Fruit fly (Drosophila melanogaster): ENCODE results near the gene dgt2.
A peak's percentile ranks its signal among the peaks of the same experiment; 100 is the strongest.

dgt2 gene

dm6 chr2L:11973145-11973738 lies 16.5 kb upstream of the dgt2 start:
- TF ChIP-seq CG1620 (GFP tag; optimal IDR thresholded peaks at IDR 0.05) (no peak), CG33017 (tag; optimal IDR thresholded peaks at IDR 0.05) (no peak), CG7045 (GFP tag; optimal IDR thresholded peaks at IDR 0.05) (no peak), tj (GFP tag; optimal IDR thresholded peaks at IDR 0.05) (no peak), Crg-1 (GFP tag; optimal IDR thresholded peaks at IDR 0.05) (no peak)

dm6 chr2L:11976955-11977354 lies 12.8 kb upstream of the dgt2 start:
- no peak for TF ChIP-seq Crg-1 (GFP tag; optimal IDR thresholded peaks at IDR 0.05)
- no peak for TF ChIP-seq CG7101 (tag; optimal IDR thresholded peaks at IDR 0.05)
- no peak for TF ChIP-seq CG1620 (GFP tag; optimal IDR thresholded peaks at IDR 0.05)
- no peak for TF ChIP-seq cnc (optimal IDR thresholded peaks at IDR 0.05)
- TF ChIP-seq bab1 (GFP tag; optimal IDR thresholded peaks at IDR 0.05): no peak
- no peak for TF ChIP-seq CG14711 (tag; optimal IDR thresholded peaks at IDR 0.05)
- TF ChIP-seq Clk (GFP tag; optimal IDR thresholded peaks at IDR 0.05): no peak
- TF ChIP-seq CG12768 (GFP tag; optimal IDR thresholded peaks at IDR 0.05): no peak

- TF ChIP-seq kay (GFP tag; ENCODE audit: borderline replicate concordance): no peak
- no peak for TF ChIP-seq CG5204 (GFP tag; optimal IDR thresholded peaks at IDR 0.05)
- TF ChIP-seq toe (GFP tag; optimal IDR thresholded peaks at IDR 0.05): no peak
These were observed 12.0 kb upstream of the dgt2 start for dm6 chr2L:11977721-11978120.

- TF ChIP-seq tj (GFP tag; optimal IDR thresholded peaks at IDR 0.05): no peak
- no peak for TF ChIP-seq cnc (optimal IDR thresholded peaks at IDR 0.05)
- no peak for TF ChIP-seq CG7045 (GFP tag; optimal IDR thresholded peaks at IDR 0.05)
- TF ChIP-seq Crg-1 (GFP tag; optimal IDR thresholded peaks at IDR 0.05): no peak
- TF ChIP-seq CG1620 (GFP tag; optimal IDR thresholded peaks at IDR 0.05): no peak
- no peak for TF ChIP-seq cic (GFP tag; optimal IDR thresholded peaks at IDR 0.05)
- TF ChIP-seq CG5204 (GFP tag; optimal IDR thresholded peaks at IDR 0.05): no peak
These were observed 9.7 kb upstream of the dgt2 start for dm6 chr2L:11980075-11980474.

- TF ChIP-seq cnc (optimal IDR thresholded peaks at IDR 0.05) (no peak), kay (GFP tag; ENCODE audit: borderline replicate concordance) (no peak), cic (GFP tag; optimal IDR thresholded peaks at IDR 0.05) (peak; percentile 64), CG7101 (tag; optimal IDR thresholded peaks at IDR 0.05) (no peak), CG7045 (GFP tag; optimal IDR thresholded peaks at IDR 0.05) (no peak), Crg-1 (GFP tag; optimal IDR thresholded peaks at IDR 0.05) (no peak)
These were observed 8.5 kb upstream of the dgt2 start, which contains the start of gene CG16965 for dm6 chr2L:11981210-11981609. Gene CG16965 (plus strand): TSS chr2L:11981591.

- TF ChIP-seq CG14711 (tag; optimal IDR thresholded peaks at IDR 0.05) (peak; percentile 50), tj (GFP tag; optimal IDR thresholded peaks at IDR 0.05) (peak; percentile 42), Crg-1 (GFP tag; optimal IDR thresholded peaks at IDR 0.05) (peak; percentile 27), kay (GFP tag; ENCODE audit: borderline replicate concordance) (no peak), CG11617 (GFP tag; optimal IDR thresholded peaks at IDR 0.05) (peak; percentile 66), cnc (optimal IDR thresholded peaks at IDR 0.05) (no peak), CG7045 (GFP tag; optimal IDR thresholded peaks at IDR 0.05) (no peak), bab1 (GFP tag; optimal IDR thresholded peaks at IDR 0.05) (peak; percentile 76), cic (GFP tag; optimal IDR thresholded peaks at IDR 0.05) (no peak), ovo (GFP tag; optimal IDR thresholded peaks at IDR 0.05) (peak; percentile 7), CG12768 (GFP tag; optimal IDR thresholded peaks at IDR 0.05) (no peak), CG1620 (GFP tag; optimal IDR thresholded peaks at IDR 0.05) (peak; percentile 64), Hr96 (GFP tag; optimal IDR thresholded peaks at IDR 0.05) (no peak), CG5204 (GFP tag; optimal IDR thresholded peaks at IDR 0.05) (no peak), Mnt (GFP tag; optimal IDR thresholded peaks at IDR 0.05) (peak; percentile 91), CG7101 (tag; optimal IDR thresholded peaks at IDR 0.05) (peak; percentile 48)
These were observed 1.8 kb upstream of the dgt2 start, which contains the start of the genes CG6686 and CG34163 for dm6 chr2L:11987945-11988344. Gene CG6686 (minus strand): TSS chr2L:11988039. Gene CG34163 (plus strand): TSS chr2L:11988270.

- no peak for TF ChIP-seq Clk (GFP tag; optimal IDR thresholded peaks at IDR 0.05)
- no peak for TF ChIP-seq ovo (GFP tag; optimal IDR thresholded peaks at IDR 0.05)
- TF ChIP-seq cic (GFP tag; optimal IDR thresholded peaks at IDR 0.05): no peak
- TF ChIP-seq Crg-1 (GFP tag; optimal IDR thresholded peaks at IDR 0.05): no peak
- no peak for TF ChIP-seq CG5204 (GFP tag; optimal IDR thresholded peaks at IDR 0.05)
- TF ChIP-seq toe (GFP tag; optimal IDR thresholded peaks at IDR 0.05): no peak
- TF ChIP-seq Mnt (GFP tag; optimal IDR thresholded peaks at IDR 0.05): no peak
- TF ChIP-seq Hr96 (GFP tag; optimal IDR thresholded peaks at IDR 0.05): no peak
- no peak for TF ChIP-seq CG7045 (GFP tag; optimal IDR thresholded peaks at IDR 0.05)
- TF ChIP-seq CG33017 (tag; optimal IDR thresholded peaks at IDR 0.05): no peak
- TF ChIP-seq CG12768 (GFP tag; optimal IDR thresholded peaks at IDR 0.05): no peak
- no peak for TF ChIP-seq kay (GFP tag; ENCODE audit: borderline replicate concordance)
- TF ChIP-seq tj (GFP tag; optimal IDR thresholded peaks at IDR 0.05): no peak
- TF ChIP-seq CG1620 (GFP tag; optimal IDR thresholded peaks at IDR 0.05): no peak
- no peak for TF ChIP-seq CG14711 (tag; optimal IDR thresholded peaks at IDR 0.05)
- TF ChIP-seq CG7101 (tag; optimal IDR thresholded peaks at IDR 0.05): no peak
- no peak for TF ChIP-seq CG11617 (GFP tag; optimal IDR thresholded peaks at IDR 0.05)
- no peak for TF ChIP-seq pad (GFP tag; optimal IDR thresholded peaks at IDR 0.05)
These were observed 526 bp upstream of the dgt2 start for dm6 chr2L:11989210-11989609.

Measured in whole organism, adult.